Fruit fly (Drosophila melanogaster) whole organism, adult: Measurements from ENCODE around the gene CG13003.

Experiments used
- CG7045 ChIP-seq: fragments of 200-800 bp; sonication (Bioruptor generic); optimal IDR thresholded peaks from 2 replicates; lab custom pipeline; 2017; ENCODE audit warnings: missing biosample characterization, mild to moderate bottlenecking, missing genetic modification characterization
- Mnt ChIP-seq: fragments of 200-800 bp; sonication (Bioruptor generic); optimal IDR thresholded peaks from 2 replicates; lab custom pipeline; 2016; ENCODE audit warnings: missing biosample characterization, mild to moderate bottlenecking, missing genetic modification characterization
- cnc ChIP-seq, 2 experiments: fragments of >200 bp; optimal IDR thresholded peaks; 2 replicates each; lab custom pipeline; 2017
- kay ChIP-seq: fragments of 200-800 bp; sonication (Bioruptor generic); peaks from one replicate; lab custom pipeline; 2016; ENCODE audit warnings: missing biosample characterization, missing genetic modification characterization, borderline replicate concordance
- toe ChIP-seq: fragments of 200-800 bp; sonication (Bioruptor generic); optimal IDR thresholded peaks from 2 replicates; lab custom pipeline; 2016; ENCODE audit warnings: missing biosample characterization, missing genetic modification characterization

- TF ChIP-seq CG7045 (no peak), kay (GFP tag; lab: Kevin White, UChicago) (no peak), cnc (optimal IDR thresholded peaks at IDR 0.05; lab: Kevin White, UChicago) (no peak), Mnt (GFP tag; lab: Kevin White, UChicago) (no peak), toe (GFP tag; lab: Kevin White, UChicago) (no peak)
Observed at dm6 chrX:16848978-16849377, 27.4 kb downstream of the CG13003 start.
